Worm (Caenorhabditis elegans): ENCODE measurements around the gene imb-2.

DNA sequence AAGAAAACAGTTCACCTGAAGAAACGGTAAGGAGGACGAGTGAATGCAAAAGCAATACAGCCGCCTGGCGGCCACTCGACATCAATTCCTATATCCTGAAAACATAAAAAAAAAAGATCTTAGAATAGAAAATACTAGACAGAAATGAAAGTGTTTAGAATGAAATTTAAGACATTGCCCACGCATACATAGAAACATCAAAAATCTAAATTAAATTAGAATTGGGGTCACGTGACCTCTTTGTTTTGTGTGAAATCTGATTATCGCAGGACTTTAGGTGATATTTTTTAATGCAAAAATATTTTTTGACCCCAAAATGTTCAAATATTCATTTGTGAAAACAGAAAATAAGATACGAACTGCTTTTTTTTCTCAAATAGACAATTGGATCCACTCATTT lies 12.3 kb downstream of the imb-2 start, which contains the start of gene acr-20:
- TF ChIP-seq T23F11.4 (GFP tag; optimal IDR thresholded peaks at IDR 0.05) = no peak
- TF ChIP-seq ztf-16 (tag; optimal IDR thresholded peaks at IDR 0.05) = no peak
- no peak for TF ChIP-seq elt-2 (tag; optimal IDR thresholded peaks at IDR 0.05)
- no peak for TF ChIP-seq hlh-13 (GFP tag; optimal IDR thresholded peaks at IDR 0.05)
